Worm (Caenorhabditis elegans) whole organism, L3 larva: Measurements from ENCODE around the gene trap-3.

Experiments used
- egl-27 ChIP-seq: sonication (generic microtip); optimal IDR thresholded peaks from 4 replicates; lab custom pipeline; 2017; ENCODE audit warnings: missing biosample characterization, missing genetic modification reagents, missing genetic modification characterization
- snpc-4 ChIP-seq: fragments of 150-350 bp; optimal IDR thresholded peaks from 2 replicates; lab custom pipeline; 2014; ENCODE audit warnings: missing biosample characterization, missing genetic modification characterization

DNA sequence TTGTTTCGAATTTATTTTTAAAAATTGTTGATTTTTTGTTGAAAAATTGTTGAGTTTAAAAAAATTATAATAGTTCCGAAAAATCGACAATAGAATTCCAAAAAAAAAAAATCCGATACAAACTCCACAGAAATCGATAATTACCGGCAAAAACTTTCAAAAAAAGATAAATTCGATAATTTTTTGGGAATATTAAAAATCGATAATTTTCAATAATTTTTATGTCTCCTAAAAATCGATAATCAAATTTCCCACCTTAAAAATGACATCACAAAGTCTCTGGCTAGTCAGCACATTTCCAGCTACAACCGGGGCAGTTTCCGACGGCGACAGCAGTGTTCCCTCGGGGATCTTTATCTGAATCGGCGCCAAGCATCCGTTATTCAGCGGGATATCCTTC is 11.4 kb downstream of the trap-3 start:
- TF ChIP-seq egl-27 (tag; lab: Kevin White, UChicago) (no peak), snpc-4 (no peak)
